Fruit fly (Drosophila melanogaster): Measurements from ENCODE around the gene Diap1.

DNA sequence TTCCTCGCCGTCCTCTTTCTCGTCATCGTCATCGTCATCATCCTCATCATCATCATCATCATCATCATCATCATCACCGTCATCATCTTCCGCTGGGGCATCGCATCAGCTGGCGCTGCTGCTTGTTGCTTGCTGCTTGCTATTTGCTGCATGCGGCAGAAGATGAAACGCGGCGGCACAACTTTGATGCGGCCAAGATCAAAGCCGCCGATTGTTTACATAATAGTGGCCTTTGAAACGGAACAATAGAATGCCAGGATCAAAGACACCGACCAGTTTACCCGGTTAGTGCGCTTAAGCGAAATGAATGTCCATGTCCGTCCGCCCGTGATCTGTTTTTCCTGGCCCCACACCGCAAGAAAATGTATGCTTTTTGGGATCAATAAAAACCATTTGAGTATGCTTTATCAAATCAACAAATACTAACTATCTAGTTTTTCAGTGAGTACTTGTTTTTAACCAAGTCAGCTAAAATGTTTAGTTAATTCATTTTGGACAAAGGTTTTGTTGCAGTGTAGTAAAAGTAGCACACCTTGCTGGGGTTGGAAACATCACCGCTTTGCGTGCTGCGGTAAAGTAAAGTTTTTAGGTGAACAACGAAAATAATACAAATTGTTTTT is 29.7 kb downstream of the Diap1 start:
- TF ChIP-seq CG17802 (tag; optimal IDR thresholded peaks at IDR 0.05), result peak; percentile 9
- no peak for TF ChIP-seq CG10543 (GFP tag; optimal IDR thresholded peaks at IDR 0.05)
- TF ChIP-seq insv (GFP tag; optimal IDR thresholded peaks at IDR 0.05), result no peak
- no peak for TF ChIP-seq mld (GFP tag; IDR thresholded peaks at IDR 0.05; ENCODE audit: partially characterized antibody)
- TF ChIP-seq eve (GFP tag; optimal IDR thresholded peaks at IDR 0.05), result peak in 1 of 2 experiments; percentile 21
- TF ChIP-seq Scr (GFP tag; IDR thresholded peaks at IDR 0.05; ENCODE audit: partially characterized antibody), result no peak
- peak; percentile 40 for TF ChIP-seq CG17359 (tag; optimal IDR thresholded peaks at IDR 0.05)
- no peak for TF ChIP-seq ro (GFP tag; IDR thresholded peaks at IDR 0.05)
- TF ChIP-seq Sry-β (GFP tag; optimal IDR thresholded peaks at IDR 0.05), result no peak
- no peak for TF ChIP-seq kah (GFP tag; optimal IDR thresholded peaks at IDR 0.05)
- no peak for TF ChIP-seq Nf-YA (GFP tag; IDR thresholded peaks at IDR 0.05)
- peak; percentile 55 for TF ChIP-seq Hsf (GFP tag; optimal IDR thresholded peaks at IDR 0.05)
- no peak for TF ChIP-seq lmd (GFP tag; IDR thresholded peaks at IDR 0.05)
